Fruit fly (Drosophila melanogaster): ENCODE measurements around the gene Apl.

Apl gene

DNA sequence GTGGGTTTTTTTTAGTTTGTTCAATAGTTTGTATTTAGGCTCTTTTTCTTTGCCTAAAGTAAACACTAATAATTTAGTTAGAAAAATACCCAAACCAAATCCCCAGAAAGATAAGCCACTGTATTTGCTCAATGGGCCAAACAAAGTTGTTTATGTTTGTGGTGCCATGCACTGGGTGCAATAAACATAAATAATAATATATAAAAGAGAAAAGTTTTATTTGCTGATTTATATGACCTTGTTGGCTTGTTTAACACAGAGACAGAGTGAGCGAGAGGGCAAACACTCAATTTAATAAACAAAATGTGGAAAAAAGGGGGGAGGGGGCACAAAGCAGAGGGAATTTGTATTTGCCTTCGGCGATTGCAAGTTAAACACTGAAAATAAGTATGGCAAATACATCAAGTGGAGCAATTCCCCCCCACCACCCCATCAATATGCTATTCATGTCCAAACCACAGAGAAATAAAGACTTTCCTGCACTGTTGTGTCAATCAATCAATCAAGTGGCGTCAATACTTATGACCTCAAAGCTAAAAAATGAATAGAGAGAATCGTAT lies 45.6 kb downstream of the Apl start (continued):
- TF ChIP-seq Fer3 (tag; optimal IDR thresholded peaks at IDR 0.05) (peak; percentile 7), wdn (GFP tag; IDR thresholded peaks at IDR 0.05) (no peak), Bdp1 (GFP tag; optimal IDR thresholded peaks at IDR 0.05) (no peak), cg (GFP tag; optimal IDR thresholded peaks at IDR 0.05) (no peak), CG12299 (tag; optimal IDR thresholded peaks at IDR 0.05) (no peak), CG10274 (GFP tag; optimal IDR thresholded peaks at IDR 0.05) (no peak), HHEX (GFP tag; optimal IDR thresholded peaks at IDR 0.05) (no peak), Dip2 (GFP tag; IDR thresholded peaks at IDR 0.05) (no peak), ken (GFP tag; IDR thresholded peaks at IDR 0.05) (no peak), h (optimal IDR thresholded peaks at IDR 0.05) (no peak), CG18764 (GFP tag; optimal IDR thresholded peaks at IDR 0.05) (peak; percentile 35), Sry-β (GFP tag; optimal IDR thresholded peaks at IDR 0.05) (no peak), trh (GFP tag; optimal IDR thresholded peaks at IDR 0.05) (no peak), Nf-YA (GFP tag; IDR thresholded peaks at IDR 0.05) (no peak), fu2 (GFP tag; optimal IDR thresholded peaks at IDR 0.05) (no peak), salm (tag; optimal IDR thresholded peaks at IDR 0.05) (peak; percentile 64), D19A (tag; optimal IDR thresholded peaks at IDR 0.05) (peak; percentile 54), jigr1 (GFP tag; IDR thresholded peaks at IDR 0.05) (no peak), CG6765 (GFP tag; optimal IDR thresholded peaks at IDR 0.05) (no peak), CG13424 (tag; optimal IDR thresholded peaks at IDR 0.05) (no peak), aop (GFP tag; IDR thresholded peaks at IDR 0.05) (no peak), Mes4 (GFP tag; optimal IDR thresholded peaks at IDR 0.05) (no peak), Ptx1 (GFP tag; IDR thresholded peaks at IDR 0.05) (no peak), otp (GFP tag; IDR thresholded peaks at IDR 0.05) (no peak), CG32767 (GFP tag; IDR thresholded peaks at IDR 0.05) (no peak), Med (GFP tag) (no peak), Lpt (GFP tag; optimal IDR thresholded peaks at IDR 0.05) (no peak), oc (tag; optimal IDR thresholded peaks at IDR 0.05) (peak; percentile 15), Gsc (GFP tag; IDR thresholded peaks at IDR 0.05) (no peak), slou (GFP tag; optimal IDR thresholded peaks at IDR 0.05) (no peak), CG6854 (GFP tag; optimal IDR thresholded peaks at IDR 0.05) (no peak), bowl (GFP tag; IDR thresholded peaks at IDR 0.05) (no peak), CG13624 (GFP tag; optimal IDR thresholded peaks at IDR 0.05) (no peak), Adf1 (GFP tag; IDR thresholded peaks at IDR 0.05) (no peak), fd3F (GFP tag; optimal IDR thresholded peaks at IDR 0.05) (no peak), Spps (tag; optimal IDR thresholded peaks at IDR 0.05) (peak; percentile 56), eyg (GFP tag; optimal IDR thresholded peaks at IDR 0.05) (no peak), CG18011 (GFP tag; optimal IDR thresholded peaks at IDR 0.05) (no peak), lola (GFP tag; optimal IDR thresholded peaks at IDR 0.05) (peak in 1 of 3 experiments; percentile 55), ttk (GFP tag; IDR thresholded peaks at IDR 0.05) (no peak), CG42726 (GFP tag; IDR thresholded peaks at IDR 0.05; ENCODE audit: partially characterized antibody) (no peak), CG13287 (GFP tag; IDR thresholded peaks at IDR 0.05; ENCODE audit: partially characterized antibody) (no peak), pita (GFP tag; optimal IDR thresholded peaks at IDR 0.05) (no peak), CG1792 (GFP tag; optimal IDR thresholded peaks at IDR 0.05) (no peak), Fer2 (tag; optimal IDR thresholded peaks at IDR 0.05) (no peak), vnd (GFP tag; IDR thresholded peaks at IDR 0.05; ENCODE audit: partially characterized antibody) (no peak), br (optimal IDR thresholded peaks at IDR 0.05) (no peak), CG1647 (GFP tag; optimal IDR thresholded peaks at IDR 0.05) (no peak), Optix (GFP tag; IDR thresholded peaks at IDR 0.05) (no peak), CG7963 (GFP tag; IDR thresholded peaks at IDR 0.05; ENCODE audit: partially characterized antibody) (no peak), pum (GFP tag; optimal IDR thresholded peaks at IDR 0.05) (no peak), CG3407 (GFP tag; optimal IDR thresholded peaks at IDR 0.05) (peak; percentile 72)

Data from whole organism, embryonic.